Worm (Caenorhabditis elegans): ENCODE results near the gene sdz-32.

- no peak for TF ChIP-seq hlh-8 (tag; optimal IDR thresholded peaks at IDR 0.05)
- TF ChIP-seq elt-2 (tag; optimal IDR thresholded peaks at IDR 0.05) = no peak
- no peak for TF ChIP-seq gmeb-2 (tag; optimal IDR thresholded peaks at IDR 0.05)
- no peak for TF ChIP-seq ceh-45 (GFP tag; IDR thresholded peaks at IDR 0.05)
- TF ChIP-seq ama-1 (optimal IDR thresholded peaks at IDR 0.05) = no peak
- TF ChIP-seq hlh-15 (tag; optimal IDR thresholded peaks at IDR 0.05) = no peak
- no peak for TF ChIP-seq unc-55 (GFP tag; optimal IDR thresholded peaks at IDR 0.05)
- no peak for TF ChIP-seq fkh-10 (GFP tag; optimal IDR thresholded peaks at IDR 0.05)
- no peak for TF ChIP-seq T23F11.4 (GFP tag; optimal IDR thresholded peaks at IDR 0.05)
- TF ChIP-seq eyg-1 (tag; optimal IDR thresholded peaks at IDR 0.05) = no peak
- no peak for TF ChIP-seq tbx-2 (tag; optimal IDR thresholded peaks at IDR 0.05)
- TF ChIP-seq ref-2 (tag; optimal IDR thresholded peaks at IDR 0.05) = no peak
These were observed 26.5 kb downstream of the sdz-32 start for ce11 chrII:3500373-3500772.
